Worm (Caenorhabditis elegans) whole organism, mixed stage, embryonic: Measurements from ENCODE around the gene fbxb-1.

Source experiments
- M03D4.4 ChIP-seq: sonication (generic microtip); optimal IDR thresholded peaks from 2 replicates; lab custom pipeline; 2017; ENCODE audit warnings: mild to moderate bottlenecking, missing genetic modification characterization, missing compliant biosample characterization
- blmp-1 ChIP-seq: fragments of 150-350 bp; optimal IDR thresholded peaks from 2 replicates; lab custom pipeline; 2014; ENCODE audit warnings: missing biosample characterization, missing genetic modification characterization
- ceh-39 ChIP-seq: fragments of 150-350 bp; optimal IDR thresholded peaks from 2 replicates; lab custom pipeline; 2014; ENCODE audit warnings: missing biosample characterization, missing genetic modification characterization
- ceh-43 ChIP-seq: fragments of 200-800 bp; sonication (Bioruptor generic); optimal IDR thresholded peaks from 2 replicates; lab custom pipeline; 2018; ENCODE audit warnings: mild to moderate bottlenecking, missing genetic modification characterization, moderate library complexity, missing compliant biosample characterization
- ceh-83 ChIP-seq: fragments of 200-800 bp; sonication (Bioruptor generic); optimal IDR thresholded peaks from 2 replicates; lab custom pipeline; 2018; ENCODE audit warnings: mild to moderate bottlenecking, missing genetic modification characterization, missing compliant biosample characterization
- ces-1 ChIP-seq: fragments of 150-350 bp; optimal IDR thresholded peaks from 2 replicates; lab custom pipeline; 2014; ENCODE audit warnings: missing biosample characterization, missing genetic modification reagents, missing genetic modification characterization
- cnd-1 ChIP-seq: fragments of 200-800 bp; sonication (Bioruptor generic); optimal IDR thresholded peaks from 2 replicates; lab custom pipeline; 2018; ENCODE audit warnings: mild to moderate bottlenecking, missing genetic modification characterization, missing compliant biosample characterization
- drap-1 ChIP-seq: fragments of 200-800 bp; sonication (Bioruptor generic); optimal IDR thresholded peaks from 3 replicates; lab custom pipeline; 2018; ENCODE audit warnings: mild to moderate bottlenecking, missing genetic modification characterization, missing compliant biosample characterization
- elt-3 ChIP-seq: fragments of 150-350 bp; optimal IDR thresholded peaks from 2 replicates; lab custom pipeline; 2014; ENCODE audit warnings: missing biosample characterization, missing genetic modification characterization
- flh-1 ChIP-seq: fragments of 200-800 bp; sonication (Bioruptor generic); optimal IDR thresholded peaks from 2 replicates; lab custom pipeline; 2018; ENCODE audit warnings: mild to moderate bottlenecking, missing genetic modification characterization, moderate library complexity, missing compliant biosample characterization
- ham-2 ChIP-seq: fragments of 200-800 bp; sonication (Bioruptor generic); optimal IDR thresholded peaks from 2 replicates; lab custom pipeline; 2018; ENCODE audit warnings: mild to moderate bottlenecking, missing genetic modification characterization, missing compliant biosample characterization
- hlh-1 ChIP-seq: fragments of 150-350 bp; optimal IDR thresholded peaks from 2 replicates; lab custom pipeline; 2014; ENCODE audit warnings: missing biosample characterization, missing genetic modification reagents, missing genetic modification characterization
- lin-13 ChIP-seq: fragments of 150-350 bp; optimal IDR thresholded peaks from 2 replicates; lab custom pipeline; 2014; ENCODE audit warnings: missing biosample characterization, missing genetic modification characterization
- lin-32 ChIP-seq: fragments of 200-800 bp; sonication (Bioruptor generic); optimal IDR thresholded peaks from 2 replicates; lab custom pipeline; 2018; ENCODE audit warnings: mild to moderate bottlenecking, missing genetic modification characterization, missing compliant biosample characterization
- lsy-2 ChIP-seq: fragments of 150-350 bp; optimal IDR thresholded peaks from 2 replicates; lab custom pipeline; 2014; ENCODE audit warnings: missing biosample characterization, missing genetic modification characterization
- mab-5 ChIP-seq: fragments of 150-350 bp; optimal IDR thresholded peaks from 2 replicates; lab custom pipeline; 2014; ENCODE audit warnings: missing biosample characterization, missing genetic modification characterization
- mep-1 ChIP-seq: fragments of 150-350 bp; optimal IDR thresholded peaks from 2 replicates; lab custom pipeline; 2017; ENCODE audit warnings: missing biosample characterization, missing genetic modification reagents, missing genetic modification characterization, inconsistent platforms
- mls-2 ChIP-seq: sonication (generic microtip); optimal IDR thresholded peaks from 2 replicates; lab custom pipeline; 2016; ENCODE audit warnings: mild to moderate bottlenecking, missing genetic modification characterization, moderate library complexity, missing compliant biosample characterization
- nhr-12 ChIP-seq: fragments of 150-350 bp; optimal IDR thresholded peaks from 2 replicates; lab custom pipeline; 2014; ENCODE audit warnings: missing biosample characterization, missing genetic modification characterization
- nhr-2 ChIP-seq: fragments of 150-350 bp; optimal IDR thresholded peaks from 2 replicates; lab custom pipeline; 2014; ENCODE audit warnings: missing biosample characterization, missing genetic modification characterization
- nhr-237 ChIP-seq: fragments of 150-350 bp; optimal IDR thresholded peaks from 2 replicates; lab custom pipeline; 2014; ENCODE audit warnings: missing biosample characterization, missing genetic modification characterization
- nhr-28 ChIP-seq: fragments of 150-350 bp; optimal IDR thresholded peaks from 2 replicates; lab custom pipeline; 2014; ENCODE audit warnings: missing biosample characterization, missing genetic modification characterization
- nhr-76 ChIP-seq: sonication (generic microtip); optimal IDR thresholded peaks from 2 replicates; lab custom pipeline; 2017; ENCODE audit warnings: missing biosample characterization, missing genetic modification characterization
- sem-2 ChIP-seq: fragments of 200-800 bp; sonication (Bioruptor generic); optimal IDR thresholded peaks from 2 replicates; lab custom pipeline; 2018; ENCODE audit warnings: mild to moderate bottlenecking, missing genetic modification characterization, missing compliant biosample characterization
- snpc-4 ChIP-seq: fragments of 150-350 bp; optimal IDR thresholded peaks from 2 replicates; lab custom pipeline; 2014; ENCODE audit warnings: missing biosample characterization, missing genetic modification characterization
- sptf-1 ChIP-seq: sonication (generic microtip); optimal IDR thresholded peaks from 2 replicates; lab custom pipeline; 2017; ENCODE audit warnings: mild to moderate bottlenecking, missing genetic modification characterization, moderate library complexity, missing compliant biosample characterization
- tbx-8 ChIP-seq: fragments of 200-800 bp; sonication (Bioruptor generic); optimal IDR thresholded peaks from 2 replicates; lab custom pipeline; 2018; ENCODE audit warnings: mild to moderate bottlenecking, missing genetic modification characterization, moderate library complexity, missing compliant biosample characterization
- unc-120 ChIP-seq: sonication (generic microtip); optimal IDR thresholded peaks from 2 replicates; lab custom pipeline; 2017; ENCODE audit warnings: missing genetic modification characterization, missing compliant biosample characterization; ENCODE audit not compliant: poor library complexity, severe bottlenecking
- unc-39 ChIP-seq: fragments of 150-350 bp; optimal IDR thresholded peaks from 2 replicates; lab custom pipeline; 2014; ENCODE audit warnings: missing biosample characterization, missing genetic modification characterization
- unc-62 ChIP-seq: fragments of 150-350 bp; optimal IDR thresholded peaks from 2 replicates; lab custom pipeline; 2014; ENCODE audit warnings: missing biosample characterization, missing genetic modification reagents, missing genetic modification characterization
- zip-8 ChIP-seq: fragments of 150-350 bp; optimal IDR thresholded peaks from 2 replicates; lab custom pipeline; 2014; ENCODE audit warnings: missing biosample characterization, missing genetic modification characterization
- ztf-11 ChIP-seq: fragments of 150-350 bp; optimal IDR thresholded peaks from 2 replicates; lab custom pipeline; 2014; ENCODE audit warnings: missing biosample characterization, missing genetic modification characterization

Gene fbxb-1

ce11 chrV:19237204-19237603 lies 3.0 kb upstream of the fbxb-1 start, which contains the start of gene fbxb-2:
TSS of gene fbxb-2 (minus strand) at chrV:19237304.
- TF ChIP-seq tbx-8 (GFP tag; lab: Kevin White, UChicago) (no peak), unc-62 (GFP tag; lab: Kevin White, UChicago) (no peak), ceh-43 (GFP tag; lab: Kevin White, UChicago) (no peak), mep-1 (tag; lab: Kevin White, UChicago) (no peak), blmp-1 (no peak), ceh-39 (tag; lab: Kevin White, UChicago) (no peak), ces-1 (GFP tag; lab: Kevin White, UChicago) (no peak), nhr-237 (tag; lab: Kevin White, UChicago) (no peak), sem-2 (GFP tag; lab: Kevin White, UChicago) (no peak), M03D4.4 (tag; lab: Kevin White, UChicago) (no peak), cnd-1 (tag; lab: Kevin White, UChicago) (no peak), sptf-1 (tag; lab: Kevin White, UChicago) (no peak), lsy-2 (tag; lab: Kevin White, UChicago) (no peak), snpc-4 (tag; lab: Kevin White, UChicago) (no peak), ham-2 (no peak), lin-32 (GFP tag; lab: Kevin White, UChicago) (no peak), lin-13 (tag; lab: Kevin White, UChicago) (no peak), unc-120 (no peak), nhr-76 (no peak), mab-5 (no peak)

DNA sequence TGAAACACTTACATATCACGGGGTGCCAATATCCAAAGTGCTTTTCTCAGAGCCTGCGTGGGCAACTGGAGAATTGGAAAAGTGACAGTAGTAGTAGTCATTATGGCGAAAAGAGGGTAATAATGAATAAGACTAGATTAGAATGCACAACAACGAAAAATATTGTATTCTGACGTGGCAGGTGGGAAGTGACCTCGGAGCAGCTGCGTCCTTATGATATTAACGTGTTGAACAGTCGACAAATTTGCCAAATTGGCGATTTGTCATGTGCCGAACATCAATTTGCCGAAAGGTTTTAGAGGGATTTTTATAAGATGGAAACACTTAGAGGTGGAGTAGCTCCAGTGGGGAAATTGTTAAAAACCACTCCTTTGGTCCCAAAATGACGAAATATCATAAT lies 10.8 kb downstream of the fbxb-1 start, which contains the start of gene str-81:
Gene str-81, minus strand, starts transcription at position 101 of the 400 bp plus-strand sequence.
- TF ChIP-seq unc-62 (GFP tag; lab: Kevin White, UChicago) (no peak), nhr-2 (tag; lab: Kevin White, UChicago) (peak; percentile 36), cnd-1 (tag; lab: Kevin White, UChicago) (peak; percentile 16)
- TF ChIP-seq, all 35 proteins: peak for 2

DNA sequence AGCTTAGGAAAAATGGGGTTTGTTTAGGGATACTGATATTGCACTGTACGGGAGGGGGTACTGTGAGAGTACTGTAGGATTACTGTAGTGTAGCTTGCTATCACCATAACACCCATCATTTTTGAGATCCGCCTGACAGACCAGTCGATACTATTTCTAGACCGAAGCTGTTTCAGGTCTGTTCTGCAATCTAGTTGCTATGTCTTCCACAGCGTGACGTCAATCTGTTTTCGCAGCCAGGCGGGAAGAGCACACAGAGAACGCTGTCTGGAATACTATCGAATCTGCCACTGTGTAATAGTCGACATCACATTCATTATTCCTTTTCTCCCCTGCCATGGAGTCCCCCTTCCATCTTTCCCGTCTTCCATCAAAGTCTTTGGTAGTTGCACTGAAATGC lies 11.7 kb downstream of the fbxb-1 start, which contains the start of gene F21D9.11:
Gene F21D9.11, plus strand, starts transcription at position 301 of the 400 bp plus-strand sequence.
- TF ChIP-seq nhr-76 = no peak
- no peak for TF ChIP-seq mab-5
- TF ChIP-seq ceh-83 (GFP tag; lab: Kevin White, UChicago) = no peak
- no peak for TF ChIP-seq cnd-1 (tag; lab: Kevin White, UChicago)
- no peak for TF ChIP-seq lin-32 (GFP tag; lab: Kevin White, UChicago)
- no peak for TF ChIP-seq lin-13 (tag; lab: Kevin White, UChicago)
- no peak for TF ChIP-seq ces-1 (GFP tag; lab: Kevin White, UChicago)
- TF ChIP-seq drap-1 (GFP tag; lab: Kevin White, UChicago) = no peak
- TF ChIP-seq unc-39 = no peak
- no peak for TF ChIP-seq nhr-237 (tag; lab: Kevin White, UChicago)
- TF ChIP-seq hlh-1 (tag; lab: Kevin White, UChicago) = no peak
- TF ChIP-seq elt-3 (tag; lab: Kevin White, UChicago) = no peak
- no peak for TF ChIP-seq mep-1 (tag; lab: Kevin White, UChicago)

DNA sequence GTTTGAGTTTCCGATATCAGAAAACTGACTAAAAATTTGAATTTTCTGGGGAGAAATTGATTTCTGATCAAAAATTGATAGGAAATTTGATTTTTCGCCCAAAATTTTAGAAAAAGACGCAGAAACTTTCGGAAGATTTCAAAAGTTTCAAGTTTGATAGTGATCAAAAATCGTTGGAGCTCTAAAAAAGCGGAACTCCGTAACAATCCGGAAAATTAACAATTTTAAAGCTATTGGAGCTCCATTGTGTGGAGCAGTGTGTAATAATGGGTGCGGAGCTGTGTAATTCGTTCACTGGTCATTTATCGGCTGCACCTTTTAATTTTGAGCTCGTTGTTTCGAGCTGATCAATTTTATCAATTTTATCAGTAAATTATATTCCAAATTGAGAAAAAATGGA lies 13.4 kb downstream of the fbxb-1 start, which contains the start of gene F21D9.4:
Gene F21D9.4, plus strand, starts transcription at position 301 of the 400 bp plus-strand sequence.
- TF ChIP-seq ceh-39 (tag; lab: Kevin White, UChicago) (no peak), sptf-1 (tag; lab: Kevin White, UChicago) (no peak), ceh-43 (GFP tag; lab: Kevin White, UChicago) (no peak), flh-1 (GFP tag; lab: Kevin White, UChicago) (no peak), ztf-11 (tag; lab: Kevin White, UChicago) (no peak), mls-2 (no peak), lin-13 (tag; lab: Kevin White, UChicago) (no peak), sem-2 (GFP tag; lab: Kevin White, UChicago) (no peak), drap-1 (GFP tag; lab: Kevin White, UChicago) (no peak), zip-8 (tag; lab: Kevin White, UChicago) (no peak), ceh-83 (GFP tag; lab: Kevin White, UChicago) (no peak), lin-32 (GFP tag; lab: Kevin White, UChicago) (no peak), M03D4.4 (tag; lab: Kevin White, UChicago) (no peak), nhr-28 (no peak), nhr-237 (tag; lab: Kevin White, UChicago) (no peak), unc-62 (GFP tag; lab: Kevin White, UChicago) (no peak), nhr-76 (no peak), nhr-12 (tag; lab: Kevin White, UChicago) (no peak)
